Worm (Caenorhabditis elegans) whole organism, L4/young adult: ENCODE data around the gene mgl-3.

Experiments
- W03F9.2 ChIP-seq: fragments of 150-350 bp; optimal IDR thresholded peaks from 2 replicates; lab custom pipeline; 2014; ENCODE audit warnings: missing biosample characterization, missing genetic modification characterization
- dao-5 ChIP-seq: sonication (generic microtip); optimal IDR thresholded peaks from 2 replicates; lab custom pipeline; 2016; ENCODE audit warnings: missing genotype, missing genetic modification characterization, moderate library complexity, missing compliant biosample characterization
- him-1 ChIP-seq: sonication (generic microtip); optimal IDR thresholded peaks from 2 replicates; lab custom pipeline; 2016; ENCODE audit warnings: missing genotype, missing genetic modification reagents, missing genetic modification characterization, missing compliant biosample characterization

The mgl-3 gene

ce11 chrIV:5438705-5439104, at the start of gene mgl-3:
Gene mgl-3 (plus strand): TSS chrIV:5439005.
- TF ChIP-seq him-1 (tag; lab: Kevin White, UChicago) (no peak), dao-5 (tag; lab: Kevin White, UChicago) (no peak), W03F9.2 (no peak)

ce11 chrIV:5389951-5390350, 48.9 kb upstream of the mgl-3 start:
- TF ChIP-seq W03F9.2 (no peak), dao-5 (tag; lab: Kevin White, UChicago) (no peak), him-1 (tag; lab: Kevin White, UChicago) (no peak)

ce11 chrIV:5391507-5392057, 47.2 kb upstream of the mgl-3 start, which contains the start of the genes htp-1 and ZK616.5:
Gene htp-1 (minus strand): TSS chrIV:5391557.
Gene ZK616.5 (plus strand): TSS chrIV:5391929.
- TF ChIP-seq W03F9.2 = no peak
- TF ChIP-seq dao-5 (tag; lab: Kevin White, UChicago) = no peak
- no peak for TF ChIP-seq him-1 (tag; lab: Kevin White, UChicago)

ce11 chrIV:5393566-5393965, 45.2 kb upstream of the mgl-3 start:
- TF ChIP-seq dao-5 (tag; lab: Kevin White, UChicago) (no peak), him-1 (tag; lab: Kevin White, UChicago) (no peak), W03F9.2 (no peak)

- TF ChIP-seq W03F9.2 = peak; percentile 79
- TF ChIP-seq him-1 (tag; lab: Kevin White, UChicago) = no peak
These were observed 44.1 kb upstream of the mgl-3 start, which contains the start of the genes perm-3 and swsn-6 for ce11 chrIV:5394687-5395086. Gene perm-3 (minus strand): TSS chrIV:5394804. Gene swsn-6 (plus strand): TSS chrIV:5395033.

- no peak for TF ChIP-seq W03F9.2
- no peak for TF ChIP-seq him-1 (tag; lab: Kevin White, UChicago)
- TF ChIP-seq dao-5 (tag; lab: Kevin White, UChicago) = no peak
These were observed 42.0 kb upstream of the mgl-3 start, which contains the start of gene ZK616.3 for ce11 chrIV:5396769-5397168. Gene ZK616.3 (plus strand): TSS chrIV:5397069.

ce11 chrIV:5397539-5397938, 41.3 kb upstream of the mgl-3 start, which contains the start of gene ZK616.2:
Gene ZK616.2 (plus strand): TSS chrIV:5397839.
- TF ChIP-seq dao-5 (tag; lab: Kevin White, UChicago) (no peak), W03F9.2 (no peak), him-1 (tag; lab: Kevin White, UChicago) (no peak)

- no peak for TF ChIP-seq him-1 (tag; lab: Kevin White, UChicago)
- no peak for TF ChIP-seq dao-5 (tag; lab: Kevin White, UChicago)
- no peak for TF ChIP-seq W03F9.2
These were observed 38.2 kb upstream of the mgl-3 start, which contains the start of gene ZK616.1 for ce11 chrIV:5400609-5401008. Gene ZK616.1 (plus strand): TSS chrIV:5400909.

- TF ChIP-seq W03F9.2 = no peak
- TF ChIP-seq him-1 (tag; lab: Kevin White, UChicago) = no peak
- TF ChIP-seq dao-5 (tag; lab: Kevin White, UChicago) = no peak
These were observed 33.5 kb upstream of the mgl-3 start, which contains the start of gene ZK616.61 for ce11 chrIV:5405345-5405744. Gene ZK616.61 (plus strand): TSS chrIV:5405645.

ce11 chrIV:5409112-5409511, 29.7 kb upstream of the mgl-3 start:
- no peak for TF ChIP-seq him-1 (tag; lab: Kevin White, UChicago)
- TF ChIP-seq W03F9.2 = no peak
- TF ChIP-seq dao-5 (tag; lab: Kevin White, UChicago) = no peak

- TF ChIP-seq W03F9.2 = no peak
These were observed 27.7 kb upstream of the mgl-3 start, which contains the start of gene ZK616.65 for ce11 chrIV:5411120-5411519. Gene ZK616.65 (minus strand): TSS chrIV:5411220.

ce11 chrIV:5411641-5412337, 27.0 kb upstream of the mgl-3 start, which contains the start of gene ZK616.8:
Gene ZK616.8 (minus strand): TSS chrIV:5412193.
- no peak for TF ChIP-seq him-1 (tag; lab: Kevin White, UChicago)
- no peak for TF ChIP-seq dao-5 (tag; lab: Kevin White, UChicago)
- no peak for TF ChIP-seq W03F9.2

ce11 chrIV:5415696-5416095, 23.1 kb upstream of the mgl-3 start, which contains the start of gene spp-7:
Gene spp-7 (minus strand): TSS chrIV:5415796.
- no peak for TF ChIP-seq him-1 (tag; lab: Kevin White, UChicago)
- TF ChIP-seq W03F9.2 = no peak
- no peak for TF ChIP-seq dao-5 (tag; lab: Kevin White, UChicago)

ce11 chrIV:5419122-5419521, 19.7 kb upstream of the mgl-3 start, which contains the start of gene ehn-3:
Gene ehn-3 (minus strand): TSS chrIV:5419222.
- TF ChIP-seq W03F9.2 = no peak
- TF ChIP-seq him-1 (tag; lab: Kevin White, UChicago) = no peak
- no peak for TF ChIP-seq dao-5 (tag; lab: Kevin White, UChicago)
